Fruit fly (Drosophila melanogaster): ENCODE data around the gene Oga.
A peak's percentile ranks its signal among the peaks of the same experiment; 100 is the strongest.

Gene Oga

dm6 chr3R:21263177-21263576, 44.3 kb downstream of the Oga start (continued):
- TF ChIP-seq nom (GFP tag; optimal IDR thresholded peaks at IDR 0.05) = no peak
- TF ChIP-seq sens-2 (GFP tag; IDR thresholded peaks at IDR 0.05) = 0 out of 2 replicates have a peak, but pooled peaks have one; percentile 34
- TF ChIP-seq croc (GFP tag; conservative IDR thresholded peaks at IDR 0.05) = no peak
- TF ChIP-seq CG18599 (GFP tag; optimal IDR thresholded peaks at IDR 0.05) = peak; percentile 16
- no peak for TF ChIP-seq Hmx (GFP tag; optimal IDR thresholded peaks at IDR 0.05)
- no peak for TF ChIP-seq CG1832 (GFP tag; optimal IDR thresholded peaks at IDR 0.05)
- TF ChIP-seq CG1647 (GFP tag; optimal IDR thresholded peaks at IDR 0.05) = no peak
- no peak for TF ChIP-seq lov (optimal IDR thresholded peaks at IDR 0.05)
- TF ChIP-seq lov (GFP tag; IDR thresholded peaks at IDR 0.05) = peak; percentile 56; the same call in 2 of the 3 replicates
- no peak for TF ChIP-seq CG4404 (GFP tag; IDR thresholded peaks at IDR 0.05)
- TF ChIP-seq CG14860 (GFP tag; IDR thresholded peaks at IDR 0.05; ENCODE audit: partially characterized antibody) = no peak
- no peak for TF ChIP-seq ftz-f1 (GFP tag; optimal IDR thresholded peaks at IDR 0.05)
- peak; percentile 25 for TF ChIP-seq CG7556 (GFP tag; optimal IDR thresholded peaks at IDR 0.05)
- no peak for TF ChIP-seq amos (GFP tag; IDR thresholded peaks at IDR 0.05; ENCODE audit: partially characterized antibody)
- TF ChIP-seq CG7372 (GFP tag; IDR thresholded peaks at IDR 0.05) = 0 out of 2 replicates have a peak, but pooled peaks have one; percentile 22
- no peak for TF ChIP-seq D19A (tag; optimal IDR thresholded peaks at IDR 0.05)
- TF ChIP-seq CG31365 (tag; optimal IDR thresholded peaks at IDR 0.05) = no peak
- TF ChIP-seq CG11723 (GFP tag; optimal IDR thresholded peaks at IDR 0.05) = peak; percentile 20
- TF ChIP-seq CG1024 (GFP tag; IDR thresholded peaks at IDR 0.05) = peak; percentile 34; the same call in 1 of the 2 replicates
- peak; percentile 10 for TF ChIP-seq CG6765 (GFP tag; optimal IDR thresholded peaks at IDR 0.05)
- peak; percentile 75 for TF ChIP-seq phol (tag; optimal IDR thresholded peaks at IDR 0.05)
- peak; percentile 39; the same call in 1 of the 2 replicates for TF ChIP-seq CG32532 (GFP tag; IDR thresholded peaks at IDR 0.05)
- TF ChIP-seq HLH54F (GFP tag; optimal IDR thresholded peaks at IDR 0.05) = no peak
- TF ChIP-seq HLH4C (GFP tag; IDR thresholded peaks at IDR 0.05; ENCODE audit: partially characterized antibody) = no peak
- no peak for TF ChIP-seq TFAM (GFP tag; optimal IDR thresholded peaks at IDR 0.05)
- no peak for TF ChIP-seq CG5180 (GFP tag; optimal IDR thresholded peaks at IDR 0.05)
- no peak for TF ChIP-seq CG7271 (tag; optimal IDR thresholded peaks at IDR 0.05)
- peak; percentile 54; the same call in 1 of the 2 replicates for TF ChIP-seq CG14441 (GFP tag; IDR thresholded peaks at IDR 0.05)
- no peak for TF ChIP-seq crol (GFP tag; IDR thresholded peaks at IDR 0.05)
- TF ChIP-seq CG10431 (GFP tag; optimal IDR thresholded peaks at IDR 0.05) = peak; percentile 9
- TF ChIP-seq cg (GFP tag; optimal IDR thresholded peaks at IDR 0.05) = peak; percentile 19
- TF ChIP-seq CG31441 (GFP tag; IDR thresholded peaks at IDR 0.05) = 0 out of 2 replicates have a peak, but pooled peaks have one; percentile 11
- TF ChIP-seq CG2875 (GFP tag; optimal IDR thresholded peaks at IDR 0.05) = peak; percentile 50
- peak; percentile 17 for TF ChIP-seq Nf-YB (GFP tag; optimal IDR thresholded peaks at IDR 0.05)
- no peak for TF ChIP-seq CG8478 (optimal IDR thresholded peaks at IDR 0.05)
- TF ChIP-seq shn (GFP tag; optimal IDR thresholded peaks at IDR 0.05) = no peak
- TF ChIP-seq so (GFP tag; IDR thresholded peaks at IDR 0.05) = 0 out of 3 replicates have a peak, but pooled peaks have one; percentile 35
- peak; percentile 5 for TF ChIP-seq CG17802 (tag; optimal IDR thresholded peaks at IDR 0.05)
- peak; percentile 41 for TF ChIP-seq MTF-1 (GFP tag; optimal IDR thresholded peaks at IDR 0.05; ENCODE audit: borderline replicate concordance)
- TF ChIP-seq CG6813 (GFP tag; optimal IDR thresholded peaks at IDR 0.05) = peak; percentile 35
- TF ChIP-seq lmd (GFP tag; IDR thresholded peaks at IDR 0.05) = peak; percentile 27; the same call in 1 of the 2 replicates
- peak; percentile 27; the same call in 1 of the 2 replicates for TF ChIP-seq Awh (GFP tag; IDR thresholded peaks at IDR 0.05)
- TF ChIP-seq CG5245 (GFP tag; optimal IDR thresholded peaks at IDR 0.05) = no peak
- no peak for TF ChIP-seq CG15269 (tag; optimal IDR thresholded peaks at IDR 0.05)
- TF ChIP-seq CG10321 (GFP tag; IDR thresholded peaks at IDR 0.05) = no peak
- no peak for TF ChIP-seq CG17361 (GFP tag; IDR thresholded peaks at IDR 0.05)
- peak; percentile 11 for TF ChIP-seq grau (tag; optimal IDR thresholded peaks at IDR 0.05)
- peak; percentile 12 for TF ChIP-seq CG15601 (tag; optimal IDR thresholded peaks at IDR 0.05)
- TF ChIP-seq CG10209 (GFP tag; optimal IDR thresholded peaks at IDR 0.05) = peak; percentile 43
- TF ChIP-seq nau (GFP tag; optimal IDR thresholded peaks at IDR 0.05) = no peak
